Worm (Caenorhabditis elegans) whole organism, young adult: ENCODE results near the gene R01H2.8.
A peak's percentile ranks its signal among the peaks of the same experiment; 100 is the strongest.

Source experiments
- B0019.2 ChIP-seq: fragments of 200-800 bp; sonication (Bioruptor generic); conservative IDR thresholded peaks from 2 replicates; pipeline ENCODE4 v1.3.6; 2022; ENCODE audit warnings: missing genetic modification reagents, missing genetic modification characterization, missing compliant biosample characterization
- B0261.1 ChIP-seq: sonication (generic microtip); optimal IDR thresholded peaks from 2 replicates; lab custom pipeline; 2016; ENCODE audit warnings: mild to moderate bottlenecking, missing genetic modification characterization, moderate library complexity, missing compliant biosample characterization
- B0336.3 ChIP-seq: fragments of 200-800 bp; sonication (Bioruptor generic); IDR thresholded peaks from 2 replicates; pipeline ENCODE4 v1.3.6; 2022; ENCODE audit warnings: missing genetic modification characterization, missing compliant biosample characterization
- C06A6.2 ChIP-seq: fragments of 200-800 bp; sonication (Bioruptor generic); conservative IDR thresholded peaks from 2 replicates; pipeline ENCODE4 v1.3.6; 2022; ENCODE audit warnings: missing genetic modification characterization, missing compliant biosample characterization
- F33H1.4 ChIP-seq: fragments of 200-800 bp; sonication (Bioruptor generic); IDR thresholded peaks from 2 replicates; pipeline ENCODE4 v1.3.6; 2022; ENCODE audit warnings: missing genetic modification reagents, missing genetic modification characterization, missing compliant biosample characterization
- K12H6.12 ChIP-seq: fragments of 200-800 bp; sonication (Bioruptor generic); optimal IDR thresholded peaks from 2 replicates; lab custom pipeline; 2018; ENCODE audit warnings: mild to moderate bottlenecking, missing genetic modification characterization, missing compliant biosample characterization
- T26A5.8 ChIP-seq: sonication (generic microtip); optimal IDR thresholded peaks from 2 replicates; lab custom pipeline; 2016; ENCODE audit warnings: missing genetic modification characterization, missing compliant biosample characterization
- ZK185.1 ChIP-seq: sonication (generic microtip); optimal IDR thresholded peaks from 2 replicates; lab custom pipeline; 2016; ENCODE audit warnings: mild to moderate bottlenecking, missing genetic modification characterization, missing compliant biosample characterization; ENCODE audit not compliant: poor library complexity, severe bottlenecking
- akir-1 ChIP-seq: fragments of 200-800 bp; sonication (Bioruptor generic); optimal IDR thresholded peaks from 2 replicates; lab custom pipeline; 2018; ENCODE audit warnings: mild to moderate bottlenecking, missing genetic modification characterization, moderate library complexity, missing compliant biosample characterization
- atf-7 ChIP-seq: sonication (generic microtip); optimal IDR thresholded peaks from 2 replicates; lab custom pipeline; 2017; ENCODE audit warnings: mild to moderate bottlenecking, missing genetic modification characterization, missing compliant biosample characterization
- attf-3 ChIP-seq: fragments of 200-800 bp; sonication (Bioruptor generic); conservative IDR thresholded peaks from 2 replicates; pipeline ENCODE4 v1.3.6; 2022; ENCODE audit warnings: missing genetic modification reagents, missing genetic modification characterization, missing compliant biosample characterization
- attf-5 ChIP-seq: fragments of 200-800 bp; sonication (Bioruptor generic); optimal IDR thresholded peaks from 2 replicates; lab custom pipeline; 2018; ENCODE audit warnings: mild to moderate bottlenecking, missing genetic modification characterization, missing compliant biosample characterization
- attf-6 ChIP-seq: fragments of 200-800 bp; sonication (Bioruptor generic); IDR thresholded peaks from 2 replicates; pipeline ENCODE4 v1.3.6; 2022; ENCODE audit warnings: missing genetic modification reagents, missing genetic modification characterization, missing compliant biosample characterization
- dox-1 ChIP-seq: fragments of 200-800 bp; sonication (Bioruptor generic); IDR thresholded peaks from 2 replicates; pipeline ENCODE4 v1.3.6; 2022; ENCODE audit warnings: missing genetic modification reagents, missing genetic modification characterization, missing compliant biosample characterization
- dpff-1 ChIP-seq: sonication (generic microtip); optimal IDR thresholded peaks from 2 replicates; lab custom pipeline; 2017; ENCODE audit warnings: mild to moderate bottlenecking, missing genetic modification characterization, missing compliant biosample characterization
- dpl-1 ChIP-seq: fragments of 150-350 bp; optimal IDR thresholded peaks from 2 replicates; lab custom pipeline; 2014; ENCODE audit warnings: missing biosample characterization, missing genetic modification reagents, missing genetic modification characterization
- efl-1 ChIP-seq: fragments of 150-350 bp; optimal IDR thresholded peaks from 2 replicates; lab custom pipeline; 2014; ENCODE audit warnings: missing biosample characterization, missing genetic modification reagents, missing genetic modification characterization
- egl-18 ChIP-seq: fragments of 200-800 bp; sonication (Bioruptor generic); IDR thresholded peaks from 2 replicates; pipeline ENCODE4 v1.3.6; 2022; ENCODE audit warnings: missing genetic modification reagents, missing genetic modification characterization, missing compliant biosample characterization
- fkh-3 ChIP-seq: sonication (generic microtip); optimal IDR thresholded peaks from 2 replicates; lab custom pipeline; 2016; ENCODE audit warnings: mild to moderate bottlenecking, missing genetic modification characterization, missing compliant biosample characterization
- him-1 ChIP-seq: sonication (generic microtip); optimal IDR thresholded peaks from 2 replicates; lab custom pipeline; 2016; ENCODE audit warnings: missing genotype, missing genetic modification reagents, missing genetic modification characterization, missing compliant biosample characterization
- hlh-26 ChIP-seq: fragments of 200-800 bp; sonication (Bioruptor generic); conservative IDR thresholded peaks from 2 replicates; pipeline ENCODE4 v1.3.6; 2022; ENCODE audit warnings: missing genetic modification reagents, missing genetic modification characterization, missing compliant biosample characterization
- hmg-1.2 ChIP-seq: fragments of 200-800 bp; sonication (Bioruptor generic); IDR thresholded peaks from 2 replicates; pipeline ENCODE4 v1.3.6; 2022; ENCODE audit warnings: missing genetic modification reagents, missing genetic modification characterization, missing compliant biosample characterization
- let-526 ChIP-seq: fragments of 200-800 bp; sonication (Bioruptor generic); IDR thresholded peaks from 2 replicates; pipeline ENCODE4 v1.3.6; 2022; ENCODE audit warnings: missing genetic modification reagents, missing genetic modification characterization, missing compliant biosample characterization
- let-607 ChIP-seq, 2 experiments: fragments of 200-800 bp in 1 of 2; sonication (Bioruptor generic) in 1 of 2; sonication (generic microtip) in 1 of 2; optimal IDR thresholded peaks; 2 replicates each; lab custom pipeline; 2016 to 2018; ENCODE audit warnings: mild to moderate bottlenecking in 2 of 2, missing compliant biosample characterization in 2 of 2, missing genetic modification characterization in 2 of 2, moderate library complexity in 2 of 2, missing genotype in 1 of 2
- lin-26 ChIP-seq: fragments of 200-800 bp; sonication (Bioruptor generic); IDR thresholded peaks from 2 replicates; pipeline ENCODE4 v1.3.6; 2022; ENCODE audit warnings: missing genetic modification reagents, missing genetic modification characterization, missing compliant biosample characterization
- lin-54 ChIP-seq: fragments of 200-800 bp; sonication (Bioruptor generic); optimal IDR thresholded peaks from 2 replicates; lab custom pipeline; 2018; ENCODE audit warnings: mild to moderate bottlenecking, missing genetic modification characterization, missing compliant biosample characterization
- lsl-1 ChIP-seq: fragments of 200-800 bp; sonication (Bioruptor generic); optimal IDR thresholded peaks from 2 replicates; lab custom pipeline; 2018; ENCODE audit warnings: mild to moderate bottlenecking, missing genetic modification characterization, moderate library complexity, missing compliant biosample characterization
- madf-10 ChIP-seq: sonication (generic microtip); optimal IDR thresholded peaks from 2 replicates; lab custom pipeline; 2016; ENCODE audit warnings: mild to moderate bottlenecking, missing genetic modification characterization, missing compliant biosample characterization
- madf-3 ChIP-seq: fragments of 200-800 bp; sonication (Bioruptor generic); IDR thresholded peaks from 2 replicates; pipeline ENCODE4 v1.3.6; 2022; ENCODE audit warnings: missing genetic modification reagents, missing genetic modification characterization, missing compliant biosample characterization
- madf-6 ChIP-seq: fragments of 200-800 bp; sonication (Bioruptor generic); IDR thresholded peaks from 2 replicates; pipeline ENCODE4 v1.3.6; 2022; ENCODE audit warnings: missing genetic modification reagents, missing genetic modification characterization, missing compliant biosample characterization
- mxl-1 ChIP-seq: sonication (generic microtip); optimal IDR thresholded peaks from 2 replicates; lab custom pipeline; 2016; ENCODE audit warnings: missing genetic modification characterization, missing compliant biosample characterization
- nhr-120 ChIP-seq: fragments of 200-800 bp; sonication (Bioruptor generic); IDR thresholded peaks from 2 replicates; pipeline ENCODE4 v1.3.6; 2022; ENCODE audit warnings: missing genetic modification characterization, missing compliant biosample characterization
- nhr-179 ChIP-seq: sonication (generic microtip); optimal IDR thresholded peaks from 2 replicates; lab custom pipeline; 2016; ENCODE audit warnings: mild to moderate bottlenecking, missing genetic modification characterization, missing compliant biosample characterization
- nhr-27 ChIP-seq: fragments of 200-800 bp; sonication (Bioruptor generic); optimal IDR thresholded peaks from 2 replicates; lab custom pipeline; 2018; ENCODE audit warnings: mild to moderate bottlenecking, missing genetic modification characterization, moderate library complexity, missing compliant biosample characterization
- rec-8 ChIP-seq, 2 experiments: sonication (generic microtip); optimal IDR thresholded peaks; 2 replicates each; lab custom pipeline; 2016; ENCODE audit warnings: mild to moderate bottlenecking in 2 of 2, missing genetic modification characterization in 2 of 2, missing genetic modification reagents in 2 of 2, missing genotype in 2 of 2, missing biosample characterization in 1 of 2, missing compliant biosample characterization in 1 of 2, moderate library complexity in 1 of 2
- sdz-38 ChIP-seq: sonication (generic microtip); optimal IDR thresholded peaks from 2 replicates; lab custom pipeline; 2016; ENCODE audit warnings: missing genotype, missing genetic modification characterization, missing compliant biosample characterization
- sea-2 ChIP-seq: fragments of 200-800 bp; sonication (Bioruptor generic); IDR thresholded peaks from 2 replicates; pipeline ENCODE4 v1.3.6; 2022; ENCODE audit warnings: missing genetic modification characterization, missing compliant biosample characterization
- snpc-1.1 ChIP-seq: sonication (generic microtip); optimal IDR thresholded peaks from 2 replicates; lab custom pipeline; 2017; ENCODE audit warnings: missing genetic modification characterization, mild to moderate bottlenecking, missing compliant biosample characterization, antibody characterized with exemption, moderate library complexity, missing genotype, missing genetic modification reagents; ENCODE audit not compliant: insufficient read depth
- snpc-1.3 ChIP-seq: sonication (generic microtip); optimal IDR thresholded peaks from 2 replicates; lab custom pipeline; 2017; ENCODE audit warnings: missing genetic modification characterization, mild to moderate bottlenecking, missing compliant biosample characterization, antibody characterized with exemption, moderate library complexity, missing genotype, missing genetic modification reagents; ENCODE audit not compliant: insufficient read depth
- somi-1 ChIP-seq: fragments of 200-800 bp; sonication (Bioruptor generic); optimal IDR thresholded peaks from 2 replicates; lab custom pipeline; 2018; ENCODE audit warnings: mild to moderate bottlenecking, missing genetic modification characterization, missing compliant biosample characterization
- sptf-2 ChIP-seq: fragments of 200-800 bp; sonication (Bioruptor generic); optimal IDR thresholded peaks from 2 replicates; lab custom pipeline; 2018; ENCODE audit warnings: mild to moderate bottlenecking, missing genetic modification characterization, missing compliant biosample characterization
- tbp1 ChIP-seq: fragments of 200-800 bp; sonication (Bioruptor generic); optimal IDR thresholded peaks from 2 replicates; lab custom pipeline; 2018; ENCODE audit warnings: mild to moderate bottlenecking, missing genetic modification characterization, missing compliant biosample characterization
- tlf-1 ChIP-seq: fragments of 200-800 bp; sonication (Bioruptor generic); optimal IDR thresholded peaks from 2 replicates; lab custom pipeline; 2018; ENCODE audit warnings: mild to moderate bottlenecking, missing genetic modification characterization, missing compliant biosample characterization
- zfh-2 ChIP-seq: fragments of 200-800 bp; sonication (Bioruptor generic); conservative IDR thresholded peaks from 2 replicates; pipeline ENCODE4 v1.3.6; 2022; ENCODE audit warnings: missing genetic modification reagents, missing genetic modification characterization, missing compliant biosample characterization
- zim-3 ChIP-seq: sonication (generic microtip); optimal IDR thresholded peaks from 2 replicates; lab custom pipeline; 2017; ENCODE audit warnings: mild to moderate bottlenecking, missing genetic modification characterization, moderate library complexity, missing compliant biosample characterization

R01H2.8 gene

DNA sequence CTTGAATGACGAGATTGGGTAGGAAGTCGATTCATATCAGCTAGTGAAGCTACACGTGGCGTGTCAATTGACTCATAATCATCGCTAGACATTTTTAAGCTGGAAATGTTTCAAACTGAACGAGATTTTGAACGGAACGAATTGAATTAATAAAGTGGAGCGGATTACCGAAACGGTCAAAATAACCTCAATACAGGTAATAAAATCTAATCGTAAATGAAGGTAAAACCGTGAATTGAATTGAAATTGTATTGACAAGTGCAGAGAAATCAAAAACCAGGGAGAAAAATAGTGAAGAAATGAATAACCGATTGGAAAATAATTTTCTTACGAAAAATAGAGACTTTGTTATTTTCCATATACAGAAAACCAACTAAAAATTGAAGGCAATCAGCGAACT, 39.8 kb upstream of the R01H2.8 start, which contains the start of gene cyk-1 (continued):
- TF ChIP-seq F33H1.4 (GFP tag; lab: Robert Waterston, UW) (no peak), dpff-1 (tag; lab: Kevin White, UChicago) (no peak), nhr-179 (tag; lab: Kevin White, UChicago) (no peak)

DNA sequence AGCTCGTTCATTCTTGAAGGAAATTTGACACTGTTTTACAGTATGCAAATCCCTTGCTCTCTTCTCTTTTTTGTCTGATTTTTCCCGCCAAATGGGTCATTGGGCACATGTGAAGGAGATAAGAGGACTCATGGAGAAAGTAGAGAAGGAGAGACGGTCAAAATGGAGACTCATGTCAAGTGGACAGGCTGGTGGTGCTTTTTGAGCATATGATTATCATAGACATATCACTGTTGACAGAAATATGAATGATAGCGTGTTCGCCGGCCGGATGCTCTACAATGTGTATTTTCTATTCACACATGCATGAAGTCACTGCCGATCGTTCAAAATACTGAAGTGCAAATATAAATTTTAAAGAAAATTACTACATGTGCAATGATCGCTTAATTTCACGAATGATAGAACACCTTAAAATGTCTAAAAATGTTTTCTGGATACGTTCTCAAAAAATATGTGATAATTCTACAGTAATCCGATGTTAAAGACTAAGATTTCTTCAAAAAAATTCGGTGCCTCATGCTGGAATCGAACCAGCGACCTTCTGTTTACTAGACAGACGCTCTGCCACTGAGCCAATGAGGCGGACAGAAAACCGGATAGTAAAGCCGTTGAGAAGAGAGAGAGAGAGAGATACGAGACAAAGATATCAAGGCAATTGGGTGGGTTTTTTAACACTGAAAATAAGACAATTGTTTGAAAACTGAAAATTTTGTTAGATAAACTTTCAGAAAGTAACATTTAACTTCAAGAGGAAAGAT, 38.6 kb upstream of the R01H2.8 start:
- TF ChIP-seq snpc-1.1 (tag; lab: Kevin White, UChicago) (peak; percentile 92), mxl-1 (no peak), lsl-1 (GFP tag; lab: Kevin White, UChicago) (peak; percentile 8), egl-18 (GFP tag; lab: Robert Waterston, UW) (no peak), tlf-1 (GFP tag; lab: Kevin White, UChicago) (peak; percentile 10), hmg-1.2 (peak; percentile 43), nhr-27 (no peak), efl-1 (GFP tag; lab: Kevin White, UChicago) (no peak), dpl-1 (no peak), snpc-1.3 (tag; lab: Kevin White, UChicago) (peak; percentile 14), dox-1 (GFP tag; lab: Robert Waterston, UW) (0 out of 2 replicates have a peak, but pooled peaks have one; percentile 17), B0336.3 (GFP tag; lab: Robert Waterston, UW) (peak; percentile 48; the same call in 1 of the 2 replicates), K12H6.12 (tag; lab: Kevin White, UChicago) (no peak), attf-3 (0 out of 2 replicates have a peak, but pooled peaks have one; percentile 35), lin-54 (peak; percentile 26), sptf-2 (no peak), atf-7 (tag; lab: Kevin White, UChicago) (peak; percentile 23), T26A5.8 (tag; lab: Kevin White, UChicago) (no peak), B0261.1 (tag; lab: Kevin White, UChicago) (peak; percentile 83), sea-2 (no peak), somi-1 (GFP tag; lab: Kevin White, UChicago) (no peak), zfh-2 (GFP tag; lab: Robert Waterston, UW) (no peak), let-607 (tag; optimal IDR thresholded peaks at IDR 0.05; lab: Kevin White, UChicago) (peak in 1 of 2 experiments; percentile 30), let-526 (peak; percentile 45; the same call in 1 of the 2 replicates), madf-3 (GFP tag; lab: Robert Waterston, UW) (no peak), madf-6 (0 out of 2 replicates have a peak, but pooled peaks have one; percentile 19), akir-1 (GFP tag; lab: Kevin White, UChicago) (no peak), attf-5 (GFP tag; lab: Kevin White, UChicago) (no peak), zim-3 (tag; lab: Kevin White, UChicago) (peak; percentile 27), lin-26 (GFP tag; lab: Robert Waterston, UW) (peak; percentile 73; the same call in 1 of the 2 replicates), sdz-38 (tag; lab: Kevin White, UChicago) (no peak), hlh-26 (GFP tag; lab: Robert Waterston, UW) (no peak), ZK185.1 (no peak), tbp1 (peak; percentile 93), C06A6.2 (no peak), fkh-3 (peak; percentile 11), madf-10 (tag; lab: Kevin White, UChicago) (no peak), rec-8 (tag; optimal IDR thresholded peaks at IDR 0.05; lab: Kevin White, UChicago) (peak; percentile 8 to 19), attf-6 (GFP tag; lab: Robert Waterston, UW) (no peak), him-1 (tag; lab: Kevin White, UChicago) (no peak), nhr-120 (GFP tag; lab: Robert Waterston, UW) (no peak), B0019.2 (GFP tag; lab: Robert Waterston, UW) (no peak)
